Worm (Caenorhabditis elegans): ENCODE data around the gene lgc-45.

lgc-45 gene

DNA sequence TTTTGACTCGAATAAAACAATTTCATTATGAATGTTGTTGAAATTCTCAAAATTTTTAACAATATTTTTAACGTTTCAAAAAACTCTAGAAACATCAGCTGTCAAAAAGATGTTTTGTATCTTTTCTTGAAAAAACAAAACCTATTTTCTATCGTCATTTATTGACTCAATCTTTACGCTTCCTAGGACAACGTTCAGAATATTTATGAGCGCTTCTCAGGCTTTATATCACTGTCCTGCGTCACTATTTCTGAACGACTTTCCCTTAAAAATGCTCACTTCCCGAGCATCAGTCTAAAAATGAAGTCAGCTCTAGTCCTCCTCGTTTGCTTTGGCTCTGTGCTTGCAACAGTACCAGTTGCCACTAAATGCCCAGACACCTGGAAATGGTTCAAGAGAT lies 20.8 kb downstream of the lgc-45 start, which contains the start of gene clec-133:
TSS of gene clec-133 (plus strand) at position 301 of the 400 bp plus-strand sequence.
- TF ChIP-seq W03F9.2 (tag; optimal IDR thresholded peaks at IDR 0.05) (no peak), dao-5 (tag; optimal IDR thresholded peaks at IDR 0.05) (no peak), him-1 (tag; optimal IDR thresholded peaks at IDR 0.05) (no peak)

DNA sequence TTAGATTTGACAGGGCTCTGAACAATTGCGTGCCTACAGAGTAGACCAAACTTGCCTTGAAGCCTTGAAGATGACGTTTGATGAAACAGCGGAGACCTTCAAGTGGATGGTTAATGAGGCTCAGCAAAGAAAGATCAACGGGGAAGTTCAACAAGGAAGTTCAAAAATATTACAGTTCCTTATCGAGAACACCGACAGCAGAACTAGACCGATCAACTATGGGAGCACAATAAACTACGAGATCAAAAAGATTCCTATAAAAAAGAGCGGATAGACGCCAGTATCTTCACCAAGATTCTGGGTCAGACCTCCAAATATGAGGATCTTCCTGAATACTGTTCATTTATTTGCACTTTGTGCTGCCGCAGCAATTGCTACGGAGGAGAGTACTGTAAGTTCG lies 22.5 kb downstream of the lgc-45 start, which contains the start of gene clec-134:
TSS of gene clec-134 (plus strand) at position 301 of the 400 bp plus-strand sequence.
- TF ChIP-seq W03F9.2 (tag; optimal IDR thresholded peaks at IDR 0.05) (no peak), him-1 (tag; optimal IDR thresholded peaks at IDR 0.05) (no peak), dao-5 (tag; optimal IDR thresholded peaks at IDR 0.05) (no peak)

- TF ChIP-seq W03F9.2 (tag; optimal IDR thresholded peaks at IDR 0.05) (no peak), dao-5 (tag; optimal IDR thresholded peaks at IDR 0.05) (no peak), him-1 (tag; optimal IDR thresholded peaks at IDR 0.05) (no peak)
Measured at ce11 chrII:3581752-3582151, 24.5 kb downstream of the lgc-45 start, which contains the start of gene srh-59. Gene srh-59 (plus strand): TSS chrII:3582052.

- TF ChIP-seq him-1 (tag; optimal IDR thresholded peaks at IDR 0.05) (no peak), dao-5 (tag; optimal IDR thresholded peaks at IDR 0.05) (no peak), W03F9.2 (tag; optimal IDR thresholded peaks at IDR 0.05) (no peak)
Measured at ce11 chrII:3583402-3583801, 26.1 kb downstream of the lgc-45 start, which contains the start of gene srh-60. Gene srh-60 (plus strand): TSS chrII:3583702.

- no peak for TF ChIP-seq W03F9.2 (tag; optimal IDR thresholded peaks at IDR 0.05)
- TF ChIP-seq dao-5 (tag; optimal IDR thresholded peaks at IDR 0.05): no peak
- TF ChIP-seq him-1 (tag; optimal IDR thresholded peaks at IDR 0.05): no peak
Measured at ce11 chrII:3595339-3595738, 38.1 kb downstream of the lgc-45 start, which contains the start of gene Y49F6A.12. Gene Y49F6A.12 (plus strand): TSS chrII:3595639.

DNA sequence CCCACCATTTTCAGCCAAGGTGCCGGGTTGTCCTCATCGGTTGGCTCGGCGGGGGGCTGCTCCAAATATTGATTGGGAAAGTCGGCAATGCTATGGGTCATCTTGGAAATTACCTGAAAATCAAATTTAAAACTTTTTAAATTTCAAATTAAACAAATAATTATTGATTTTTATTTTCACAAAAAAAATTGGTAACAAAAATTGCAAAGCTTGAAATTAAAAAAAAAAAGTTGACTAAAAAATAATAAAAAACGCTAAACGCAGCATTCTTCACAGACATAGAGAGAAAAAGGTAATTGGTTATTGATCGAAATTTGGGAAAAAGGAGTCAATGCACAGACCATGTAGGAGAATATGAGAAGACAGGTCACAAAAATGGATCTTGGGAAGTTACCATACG lies 41.4 kb downstream of the lgc-45 start, which contains the start of gene Y49F6A.11:
TSS of gene Y49F6A.11 (minus strand) at position 101 of the 400 bp plus-strand sequence.
- TF ChIP-seq W03F9.2 (tag; optimal IDR thresholded peaks at IDR 0.05) (no peak), dao-5 (tag; optimal IDR thresholded peaks at IDR 0.05) (no peak), him-1 (tag; optimal IDR thresholded peaks at IDR 0.05) (no peak)

- TF ChIP-seq dao-5 (tag; optimal IDR thresholded peaks at IDR 0.05) (no peak), W03F9.2 (tag; optimal IDR thresholded peaks at IDR 0.05) (no peak), him-1 (tag; optimal IDR thresholded peaks at IDR 0.05) (no peak)
Measured at ce11 chrII:3604578-3604977, 47.3 kb downstream of the lgc-45 start.

DNA sequence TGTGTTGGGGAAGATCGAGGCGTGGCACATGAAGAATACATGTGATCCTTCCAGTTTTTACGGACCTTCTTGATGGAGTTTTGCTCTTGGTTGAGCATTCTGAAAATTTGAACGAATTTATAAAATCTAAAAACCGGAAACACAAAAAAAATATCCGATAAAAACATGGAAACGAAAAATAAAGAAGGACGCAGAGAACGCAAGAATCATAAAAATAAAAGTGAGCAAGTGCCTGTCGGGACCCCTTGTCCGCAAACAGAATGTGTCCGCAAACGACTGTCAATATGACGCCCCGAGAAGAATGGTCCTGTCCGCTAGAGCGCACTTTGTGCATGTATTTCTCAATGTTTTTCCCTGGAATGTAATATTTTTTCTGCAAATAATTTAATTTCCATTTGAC lies 52.5 kb downstream of the lgc-45 start, which contains the start of gene Y49F6A.5:
TSS of gene Y49F6A.5 (minus strand) at position 101 of the 400 bp plus-strand sequence.
- TF ChIP-seq W03F9.2 (tag; optimal IDR thresholded peaks at IDR 0.05) (no peak), dao-5 (tag; optimal IDR thresholded peaks at IDR 0.05) (no peak), him-1 (tag; optimal IDR thresholded peaks at IDR 0.05) (no peak)

DNA sequence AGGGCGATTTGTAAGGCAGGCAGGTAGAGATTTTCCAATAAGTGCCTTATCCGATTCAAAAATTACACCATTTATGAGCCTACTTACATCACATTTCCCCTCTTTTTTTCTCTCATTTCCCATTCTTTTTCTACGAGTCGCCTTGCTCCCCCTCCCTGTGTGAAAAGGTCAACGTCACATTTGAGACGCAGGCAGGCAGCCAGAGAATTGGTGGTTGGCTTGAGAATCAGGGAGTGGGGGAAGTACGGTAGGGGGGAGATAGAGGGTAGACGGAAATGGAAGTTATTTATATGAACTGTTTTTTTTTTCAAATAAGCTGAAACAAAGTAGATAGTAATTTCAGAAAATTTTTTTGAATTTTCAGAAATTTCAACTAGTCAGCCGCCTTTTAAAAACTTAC lies 59.3 kb downstream of the lgc-45 start:
- no peak for TF ChIP-seq dao-5 (tag; optimal IDR thresholded peaks at IDR 0.05)
- no peak for TF ChIP-seq him-1 (tag; optimal IDR thresholded peaks at IDR 0.05)
- no peak for TF ChIP-seq W03F9.2 (tag; optimal IDR thresholded peaks at IDR 0.05)

All from whole organism, L4/young adult.